Fruit fly (Drosophila melanogaster) whole organism, adult: ENCODE results near the gene Rrp1.

Experiments
- CG11617 ChIP-seq: fragments of 200-800 bp; sonication (Bioruptor generic); optimal IDR thresholded peaks from 2 replicates; lab custom pipeline; 2017; ENCODE audit warnings: mild to moderate bottlenecking, missing biosample characterization, missing genetic modification reagents, missing genetic modification characterization
- CG12768 ChIP-seq: fragments of 200-800 bp; sonication (Bioruptor generic); optimal IDR thresholded peaks from 2 replicates; lab custom pipeline; 2017; ENCODE audit warnings: missing biosample characterization, missing genetic modification characterization, mild to moderate bottlenecking, moderate library complexity, missing genetic modification reagents
- CG14711 ChIP-seq: fragments of 200-800 bp; sonication (Bioruptor generic); optimal IDR thresholded peaks from 2 replicates; lab custom pipeline; 2018; ENCODE audit warnings: missing biosample characterization, mild to moderate bottlenecking, missing genetic modification characterization, moderate library complexity
- CG1620 ChIP-seq: fragments of 200-800 bp; sonication (Bioruptor generic); optimal IDR thresholded peaks from 2 replicates; lab custom pipeline; 2016; ENCODE audit warnings: missing biosample characterization, missing genetic modification characterization
- CG33017 ChIP-seq: fragments of 200-800 bp; sonication (Bioruptor generic); optimal IDR thresholded peaks from 2 replicates; lab custom pipeline; 2018; ENCODE audit warnings: missing biosample characterization, mild to moderate bottlenecking, missing genetic modification characterization, moderate library complexity
- CG5204 ChIP-seq: fragments of 200-800 bp; sonication (Bioruptor generic); optimal IDR thresholded peaks from 2 replicates; lab custom pipeline; 2016; ENCODE audit warnings: missing biosample characterization, missing genetic modification characterization
- CG7045 ChIP-seq: fragments of 200-800 bp; sonication (Bioruptor generic); optimal IDR thresholded peaks from 2 replicates; lab custom pipeline; 2017; ENCODE audit warnings: missing biosample characterization, mild to moderate bottlenecking, missing genetic modification characterization
- CG7101 ChIP-seq: fragments of 200-800 bp; sonication (Bioruptor generic); optimal IDR thresholded peaks from 2 replicates; lab custom pipeline; 2018; ENCODE audit warnings: missing biosample characterization, mild to moderate bottlenecking, missing genetic modification characterization, moderate library complexity
- Clk ChIP-seq: fragments of 200-800 bp; sonication (Bioruptor generic); optimal IDR thresholded peaks from 2 replicates; lab custom pipeline; 2017; ENCODE audit warnings: missing biosample characterization, missing genetic modification characterization
- Crg-1 ChIP-seq: fragments of 200-800 bp; sonication (Bioruptor generic); optimal IDR thresholded peaks from 2 replicates; lab custom pipeline; 2016; ENCODE audit warnings: missing biosample characterization, missing genetic modification characterization
- Hr96 ChIP-seq: fragments of 200-800 bp; sonication (Bioruptor generic); optimal IDR thresholded peaks from 2 replicates; lab custom pipeline; 2016; ENCODE audit warnings: missing biosample characterization, missing genetic modification characterization
- Mnt ChIP-seq: fragments of 200-800 bp; sonication (Bioruptor generic); optimal IDR thresholded peaks from 2 replicates; lab custom pipeline; 2016; ENCODE audit warnings: missing biosample characterization, mild to moderate bottlenecking, missing genetic modification characterization
- bab1 ChIP-seq: fragments of 200-800 bp; sonication (Bioruptor generic); optimal IDR thresholded peaks from 3 replicates; lab custom pipeline; 2019; ENCODE audit warnings: missing biosample characterization, mild to moderate bottlenecking, missing genetic modification characterization, moderate library complexity
- cic ChIP-seq: fragments of 200-800 bp; sonication (Bioruptor generic); optimal IDR thresholded peaks from 2 replicates; lab custom pipeline; 2017; ENCODE audit warnings: missing biosample characterization, mild to moderate bottlenecking, missing genetic modification characterization, moderate library complexity
- cnc ChIP-seq, 2 experiments: fragments of >200 bp; optimal IDR thresholded peaks; 2 replicates each; lab custom pipeline; 2017
- kay ChIP-seq: fragments of 200-800 bp; sonication (Bioruptor generic); peaks from one replicate; lab custom pipeline; 2016; ENCODE audit warnings: missing biosample characterization, missing genetic modification characterization, borderline replicate concordance
- ovo ChIP-seq: fragments of 200-800 bp; sonication (Bioruptor generic); optimal IDR thresholded peaks from 2 replicates; lab custom pipeline; 2016; ENCODE audit warnings: missing biosample characterization, missing genetic modification characterization
- pad ChIP-seq: fragments of 200-800 bp; sonication (Bioruptor generic); optimal IDR thresholded peaks from 3 replicates; lab custom pipeline; 2017; ENCODE audit warnings: missing biosample characterization, missing genetic modification characterization, mild to moderate bottlenecking, moderate library complexity, missing genetic modification reagents
- tj ChIP-seq: fragments of 200-800 bp; sonication (Bioruptor generic); optimal IDR thresholded peaks from 3 replicates; lab custom pipeline; 2017; ENCODE audit warnings: missing biosample characterization, mild to moderate bottlenecking, missing genetic modification characterization, moderate library complexity
- toe ChIP-seq: fragments of 200-800 bp; sonication (Bioruptor generic); optimal IDR thresholded peaks from 2 replicates; lab custom pipeline; 2016; ENCODE audit warnings: missing biosample characterization, missing genetic modification characterization

Rrp1 gene

DNA sequence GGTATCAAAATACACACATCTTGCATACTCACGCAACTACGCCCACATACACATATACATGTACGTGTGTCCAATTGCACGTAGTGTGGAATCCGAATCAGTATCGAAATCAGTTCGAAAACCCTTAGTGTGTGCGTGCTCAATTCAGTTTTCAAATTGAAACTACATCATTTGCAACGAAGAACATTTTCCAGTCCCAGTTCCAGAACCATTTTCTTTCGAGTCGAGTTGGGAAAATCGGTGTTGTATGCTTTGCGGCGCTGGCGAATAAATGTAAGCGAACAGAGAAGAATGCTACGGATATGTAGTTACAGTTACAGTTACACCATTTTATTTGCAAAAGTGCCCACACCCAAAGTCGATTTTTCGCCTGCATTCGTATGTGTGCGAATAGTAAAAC, 15.3 kb downstream of the Rrp1 start:
- TF ChIP-seq CG7101 (no peak), cnc (optimal IDR thresholded peaks at IDR 0.05; lab: Kevin White, UChicago) (no peak), kay (no peak)

DNA sequence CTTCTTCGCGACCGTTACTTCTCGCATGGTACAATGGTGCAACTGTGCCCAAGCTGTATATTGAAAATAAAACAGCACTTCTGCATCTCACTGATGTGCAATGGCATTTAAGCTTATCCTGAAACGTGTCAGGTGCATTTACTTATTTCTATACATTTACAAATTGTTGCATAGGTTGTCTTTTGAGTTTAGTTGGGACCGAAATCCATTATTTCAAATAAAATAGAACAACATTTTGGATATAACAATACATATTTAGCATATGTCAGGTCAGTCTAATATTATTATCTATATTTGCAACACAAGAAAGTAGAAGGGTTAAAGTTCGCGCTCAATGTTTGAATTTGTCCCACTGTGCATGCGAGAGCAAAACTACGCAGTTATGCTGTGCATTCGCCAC, 15.9 kb downstream of the Rrp1 start:
- TF ChIP-seq CG33017 (peak; percentile 72), CG5204 (GFP tag; lab: Kevin White, UChicago) (peak; percentile 63), kay (peak; percentile 42), CG7045 (GFP tag; lab: Kevin White, UChicago) (peak; percentile 79), CG11617 (GFP tag; lab: Kevin White, UChicago) (peak; percentile 46), CG14711 (no peak), bab1 (GFP tag; lab: Kevin White, UChicago) (no peak), ovo (no peak), Hr96 (GFP tag; lab: Kevin White, UChicago) (peak; percentile 50), tj (GFP tag; lab: Kevin White, UChicago) (peak; percentile 1), cic (GFP tag; lab: Kevin White, UChicago) (no peak), Mnt (no peak), CG1620 (no peak), toe (GFP tag; lab: Kevin White, UChicago) (no peak), CG12768 (GFP tag; lab: Kevin White, UChicago) (peak; percentile 81), cnc (optimal IDR thresholded peaks at IDR 0.05; lab: Kevin White, UChicago) (no peak), CG7101 (peak; percentile 47), Crg-1 (GFP tag; lab: Kevin White, UChicago) (no peak), pad (GFP tag; lab: Kevin White, UChicago) (peak; percentile 64), Clk (GFP tag; lab: Kevin White, UChicago) (peak; percentile 53)

DNA sequence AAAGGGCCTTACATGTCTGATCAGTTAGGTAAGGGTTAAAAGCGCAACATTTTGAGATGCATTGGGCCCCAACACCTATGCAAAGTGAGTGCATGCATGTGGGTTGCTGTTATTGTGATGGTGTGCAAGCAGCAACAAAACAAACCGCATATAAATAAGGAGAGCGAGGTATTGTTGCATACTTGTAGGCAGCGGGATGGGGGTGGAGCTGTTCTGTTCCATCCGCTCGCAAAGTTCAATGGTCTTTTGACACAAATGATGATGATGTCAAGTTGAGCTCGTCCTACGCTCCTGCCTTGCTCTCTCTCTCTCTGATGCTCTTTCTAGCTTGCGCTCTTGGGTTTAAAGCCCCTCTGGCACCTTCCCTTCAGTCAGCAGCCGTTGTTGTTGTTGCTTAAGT, 16.6 kb downstream of the Rrp1 start:
- TF ChIP-seq Crg-1 (GFP tag; lab: Kevin White, UChicago) (no peak), cic (GFP tag; lab: Kevin White, UChicago) (no peak), CG14711 (no peak), CG1620 (no peak), bab1 (GFP tag; lab: Kevin White, UChicago) (no peak), Hr96 (GFP tag; lab: Kevin White, UChicago) (no peak), Mnt (no peak), CG11617 (GFP tag; lab: Kevin White, UChicago) (no peak), Clk (GFP tag; lab: Kevin White, UChicago) (no peak), CG33017 (no peak), CG7045 (GFP tag; lab: Kevin White, UChicago) (no peak)

DNA sequence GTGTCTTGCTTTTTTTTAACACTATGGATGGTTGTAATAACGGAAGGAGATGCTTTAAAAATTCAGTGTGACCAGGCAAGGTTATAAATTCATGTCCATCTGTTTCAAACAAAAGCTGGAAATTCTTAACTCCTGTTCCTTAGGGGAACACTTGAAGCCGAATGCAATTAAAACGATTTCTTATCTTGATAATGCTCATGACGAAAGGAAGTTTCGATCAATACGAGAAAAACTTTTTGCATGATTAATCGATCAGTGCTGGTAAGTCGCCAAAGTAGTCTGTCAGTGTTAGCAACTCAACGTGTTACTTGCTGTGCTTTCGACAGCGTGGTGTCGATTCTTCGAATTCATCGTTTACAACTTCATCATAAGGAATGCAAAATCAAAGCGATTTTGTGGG, 17.8 kb downstream of the Rrp1 start, which contains the start of gene Rbp9:
Gene Rbp9, plus strand, starts transcription at position 291 of the 400 bp plus-strand sequence.
- TF ChIP-seq cnc (optimal IDR thresholded peaks at IDR 0.05; lab: Kevin White, UChicago): no peak

DNA sequence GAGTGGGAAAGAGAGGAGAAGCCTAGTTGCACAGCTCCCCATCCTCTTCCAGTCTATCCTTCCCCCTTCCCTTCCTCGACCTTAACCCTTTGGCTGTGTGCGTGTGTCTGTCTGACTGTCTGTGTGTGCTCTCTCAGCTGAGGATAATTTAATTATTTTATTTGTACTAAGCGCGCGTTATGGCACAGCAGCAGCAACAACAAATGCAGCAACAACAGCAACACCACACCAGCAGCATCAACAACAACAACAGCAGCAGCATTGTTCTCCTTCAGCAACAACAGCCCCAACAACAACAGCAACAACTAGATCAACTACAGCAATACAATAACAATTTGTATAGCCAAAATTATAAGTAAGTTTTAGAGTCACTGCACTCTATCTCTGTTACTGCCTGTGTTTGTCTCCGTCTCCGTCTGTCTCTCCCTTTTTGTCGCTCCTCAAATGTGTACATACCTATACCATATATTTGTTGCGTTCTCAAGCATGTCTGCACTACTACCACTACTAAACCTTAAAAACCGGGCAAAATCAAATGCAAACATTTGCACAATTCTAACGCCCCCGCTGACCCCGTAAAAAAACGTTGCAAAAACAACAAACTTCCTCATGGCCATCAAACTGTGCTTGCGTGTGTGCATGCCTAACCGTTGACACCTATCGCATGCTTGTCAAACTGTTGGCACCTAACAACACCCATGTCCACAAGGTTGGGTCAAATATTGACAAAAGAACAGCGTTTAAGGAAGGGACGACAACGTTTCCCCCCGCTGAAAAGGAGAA, 26.7 kb downstream of the Rrp1 start:
- TF ChIP-seq Crg-1 (GFP tag; lab: Kevin White, UChicago): no peak
- TF ChIP-seq CG7045 (GFP tag; lab: Kevin White, UChicago): no peak
- TF ChIP-seq CG11617 (GFP tag; lab: Kevin White, UChicago): no peak
- no peak for TF ChIP-seq ovo
- no peak for TF ChIP-seq CG5204 (GFP tag; lab: Kevin White, UChicago)
- no peak for TF ChIP-seq cic (GFP tag; lab: Kevin White, UChicago)
- no peak for TF ChIP-seq CG7101
- no peak for TF ChIP-seq CG1620
- TF ChIP-seq toe (GFP tag; lab: Kevin White, UChicago): no peak
- TF ChIP-seq Hr96 (GFP tag; lab: Kevin White, UChicago): no peak
- no peak for TF ChIP-seq pad (GFP tag; lab: Kevin White, UChicago)
- TF ChIP-seq Mnt: no peak
- no peak for TF ChIP-seq bab1 (GFP tag; lab: Kevin White, UChicago)
- no peak for TF ChIP-seq CG12768 (GFP tag; lab: Kevin White, UChicago)
- no peak for TF ChIP-seq kay
- no peak for TF ChIP-seq tj (GFP tag; lab: Kevin White, UChicago)
- no peak for TF ChIP-seq CG33017
- TF ChIP-seq cnc (optimal IDR thresholded peaks at IDR 0.05; lab: Kevin White, UChicago): no peak
- no peak for TF ChIP-seq CG14711
- no peak for TF ChIP-seq Clk (GFP tag; lab: Kevin White, UChicago)

DNA sequence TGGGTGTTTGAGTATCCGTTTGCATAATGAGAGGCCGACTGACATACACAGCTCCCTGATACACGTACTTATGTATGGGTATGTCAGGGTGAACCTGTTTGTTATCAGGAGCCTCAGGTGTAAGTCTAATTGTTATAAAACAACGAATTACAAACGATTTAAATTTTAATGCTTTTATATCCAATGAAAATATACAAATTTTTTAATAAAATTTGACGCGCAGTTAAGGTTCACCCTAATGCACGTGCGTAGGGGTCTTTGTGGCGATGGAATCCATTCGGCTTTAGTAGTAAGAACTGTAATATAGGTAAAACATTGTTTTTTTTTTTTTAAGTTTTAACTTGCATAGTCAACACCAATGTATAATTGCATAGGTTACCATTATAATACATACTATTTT, 27.8 kb downstream of the Rrp1 start:
- TF ChIP-seq CG7045 (GFP tag; lab: Kevin White, UChicago): peak; percentile 20
- TF ChIP-seq toe (GFP tag; lab: Kevin White, UChicago): no peak
- TF ChIP-seq Mnt: no peak
- TF ChIP-seq CG33017: peak; percentile 61
- no peak for TF ChIP-seq CG5204 (GFP tag; lab: Kevin White, UChicago)
- peak; percentile 42 for TF ChIP-seq CG14711
- TF ChIP-seq ovo: no peak
- TF ChIP-seq CG7101: peak; percentile 25
- no peak for TF ChIP-seq tj (GFP tag; lab: Kevin White, UChicago)

DNA sequence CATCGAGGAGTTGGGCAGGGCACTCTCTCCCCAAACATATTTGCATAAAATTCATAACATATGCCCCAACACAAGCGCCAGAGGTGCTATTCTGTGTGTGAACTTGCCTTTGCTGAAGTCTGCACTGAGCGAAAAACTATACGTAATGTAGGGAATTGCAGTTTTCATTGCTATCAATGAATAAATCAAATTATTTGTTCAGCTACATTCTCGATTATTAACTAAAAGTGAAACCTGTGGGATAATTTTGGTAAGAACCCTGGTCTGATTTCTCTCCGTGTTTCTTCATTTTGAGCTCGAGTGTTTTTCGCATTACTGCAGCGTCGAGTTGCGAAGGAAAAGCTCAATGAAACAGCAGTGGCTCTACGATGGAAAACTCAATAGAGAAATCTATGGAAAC, 29.7 kb downstream of the Rrp1 start:
- TF ChIP-seq CG14711: no peak
- TF ChIP-seq CG7101: no peak
- no peak for TF ChIP-seq CG12768 (GFP tag; lab: Kevin White, UChicago)
- TF ChIP-seq Crg-1 (GFP tag; lab: Kevin White, UChicago): no peak
- no peak for TF ChIP-seq CG7045 (GFP tag; lab: Kevin White, UChicago)
- TF ChIP-seq ovo: no peak
- no peak for TF ChIP-seq cnc (optimal IDR thresholded peaks at IDR 0.05; lab: Kevin White, UChicago)
- no peak for TF ChIP-seq Mnt
- no peak for TF ChIP-seq CG33017
- TF ChIP-seq cic (GFP tag; lab: Kevin White, UChicago): no peak
- TF ChIP-seq toe (GFP tag; lab: Kevin White, UChicago): no peak
- no peak for TF ChIP-seq CG1620
- TF ChIP-seq pad (GFP tag; lab: Kevin White, UChicago): no peak
